Worm (Caenorhabditis elegans): Measurements from ENCODE around the gene rps-25.

rps-25 gene

DNA sequence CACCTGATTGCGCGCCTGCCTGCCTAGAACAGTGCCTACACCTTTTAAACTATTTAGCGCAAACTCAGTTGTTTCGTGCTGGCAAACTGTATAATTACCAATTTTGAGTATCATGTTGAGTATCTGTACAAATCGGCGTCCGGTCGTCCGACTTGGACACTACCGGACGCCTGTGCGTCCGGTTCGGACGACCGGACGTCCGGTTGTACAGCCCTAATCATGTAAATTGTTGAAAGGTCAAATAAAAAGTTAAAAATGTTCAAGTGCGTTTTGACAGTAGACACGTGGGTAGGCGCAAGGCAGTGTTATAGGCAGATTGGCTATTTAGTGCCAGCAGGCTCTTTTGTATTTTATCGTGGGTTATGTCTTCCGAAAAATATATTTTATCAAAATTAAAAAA lies 2.6 kb upstream of the rps-25 start:
- no peak for TF ChIP-seq unc-62 (GFP tag; optimal IDR thresholded peaks at IDR 0.05)

DNA sequence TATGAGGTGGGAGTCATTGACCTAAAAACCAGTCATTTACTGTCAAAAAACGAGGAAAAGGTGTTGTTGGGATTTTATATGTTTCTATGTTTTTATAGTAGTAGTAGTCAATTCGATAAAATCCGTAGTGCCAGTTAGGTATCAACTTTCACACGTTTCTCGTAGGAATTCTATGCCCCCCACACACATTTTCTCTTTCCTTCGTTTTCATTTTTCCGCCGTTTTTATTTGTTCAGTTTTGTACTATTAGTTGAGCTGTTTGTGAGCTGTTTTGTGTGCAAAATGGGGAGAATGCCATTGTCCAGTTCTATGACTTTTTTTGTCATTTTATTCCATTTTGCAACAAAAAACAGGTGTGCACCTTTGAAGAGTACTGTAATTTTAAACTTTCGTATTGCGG lies 1.3 kb upstream of the rps-25 start:
- no peak for TF ChIP-seq unc-62 (GFP tag; optimal IDR thresholded peaks at IDR 0.05)

DNA sequence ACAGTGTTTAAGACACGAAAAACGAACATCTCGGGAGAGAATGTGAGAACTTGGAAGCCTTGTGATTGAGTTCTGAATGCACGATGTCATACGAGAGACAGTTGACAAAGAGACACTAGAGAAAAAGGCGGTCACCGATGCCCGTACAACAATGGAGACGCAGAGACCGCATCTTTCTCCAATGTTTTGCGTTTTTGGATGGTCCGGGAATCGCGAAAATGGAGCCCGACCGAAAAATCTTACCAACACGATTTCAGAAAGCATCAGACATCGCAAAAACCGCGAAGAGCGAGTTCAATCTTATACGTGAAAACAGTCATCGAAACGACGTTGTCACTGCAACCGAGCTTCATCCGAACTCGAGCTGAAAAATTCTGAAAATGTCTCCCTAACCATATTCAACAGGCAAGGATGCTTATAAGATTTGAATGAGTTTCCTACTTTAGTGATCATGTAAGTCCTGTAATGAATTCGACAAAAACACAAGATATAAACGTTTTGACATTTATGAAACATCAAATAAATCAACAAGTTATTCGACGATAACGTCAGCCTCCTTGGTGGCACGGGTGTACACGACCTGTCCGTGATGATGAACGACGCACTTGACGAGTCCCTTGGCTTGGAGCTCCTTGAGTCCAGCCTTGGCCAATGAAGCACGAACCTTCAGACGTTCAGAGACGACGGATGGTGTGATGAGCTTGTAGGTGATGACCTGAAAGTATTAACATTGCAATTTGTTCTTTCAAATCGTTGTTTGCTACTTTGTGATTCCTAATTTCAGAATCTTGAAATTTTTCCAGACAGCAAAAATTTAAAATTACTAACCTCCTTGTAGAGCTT lies 582 bp downstream of the rps-25 start, which contains the start of gene inx-7:
TSS of gene inx-7 (minus strand) at position 37 of the 843 bp plus-strand sequence.
- no peak for TF ChIP-seq unc-62 (GFP tag; optimal IDR thresholded peaks at IDR 0.05)

DNA sequence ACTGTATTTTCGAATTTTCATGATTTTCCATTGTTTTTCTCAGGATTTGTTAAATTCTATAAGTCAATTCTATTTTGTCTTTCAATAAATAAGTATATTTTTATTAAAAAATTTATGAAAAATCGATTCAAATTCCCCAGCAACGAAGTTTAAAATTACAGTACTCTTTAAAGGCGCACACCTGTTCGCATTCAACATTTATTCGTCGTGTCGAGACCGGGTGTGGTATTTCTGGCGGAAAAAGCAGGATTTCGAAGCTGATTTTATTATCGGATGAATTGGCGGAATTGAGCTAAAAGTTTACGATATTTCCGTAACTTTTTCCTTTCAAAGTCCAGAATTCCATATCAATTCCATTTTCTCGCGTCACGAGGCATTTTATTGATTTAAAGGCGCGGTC lies 1.9 kb downstream of the rps-25 start:
- TF ChIP-seq unc-62 (GFP tag; optimal IDR thresholded peaks at IDR 0.05): no peak

DNA sequence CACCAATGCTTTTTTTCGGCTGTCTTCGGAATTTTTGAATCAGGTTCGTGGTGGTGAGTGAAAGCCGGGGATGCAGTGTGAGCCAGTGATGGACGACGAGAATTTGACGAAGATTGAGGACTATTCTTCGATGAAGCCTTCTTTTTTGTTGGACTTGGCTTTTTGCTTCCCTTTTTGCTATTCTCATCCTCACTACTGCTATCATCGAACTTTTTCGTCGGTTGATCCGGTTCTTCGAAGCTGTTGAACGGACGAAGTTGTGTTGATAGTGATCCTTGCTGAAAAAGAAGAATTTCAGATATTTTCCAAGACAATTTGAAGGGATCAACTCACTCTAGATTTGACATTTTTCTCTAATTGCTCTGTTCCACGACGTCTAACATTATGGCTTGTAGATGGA lies 3.2 kb downstream of the rps-25 start:
- TF ChIP-seq unc-62 (GFP tag; optimal IDR thresholded peaks at IDR 0.05): no peak

DNA sequence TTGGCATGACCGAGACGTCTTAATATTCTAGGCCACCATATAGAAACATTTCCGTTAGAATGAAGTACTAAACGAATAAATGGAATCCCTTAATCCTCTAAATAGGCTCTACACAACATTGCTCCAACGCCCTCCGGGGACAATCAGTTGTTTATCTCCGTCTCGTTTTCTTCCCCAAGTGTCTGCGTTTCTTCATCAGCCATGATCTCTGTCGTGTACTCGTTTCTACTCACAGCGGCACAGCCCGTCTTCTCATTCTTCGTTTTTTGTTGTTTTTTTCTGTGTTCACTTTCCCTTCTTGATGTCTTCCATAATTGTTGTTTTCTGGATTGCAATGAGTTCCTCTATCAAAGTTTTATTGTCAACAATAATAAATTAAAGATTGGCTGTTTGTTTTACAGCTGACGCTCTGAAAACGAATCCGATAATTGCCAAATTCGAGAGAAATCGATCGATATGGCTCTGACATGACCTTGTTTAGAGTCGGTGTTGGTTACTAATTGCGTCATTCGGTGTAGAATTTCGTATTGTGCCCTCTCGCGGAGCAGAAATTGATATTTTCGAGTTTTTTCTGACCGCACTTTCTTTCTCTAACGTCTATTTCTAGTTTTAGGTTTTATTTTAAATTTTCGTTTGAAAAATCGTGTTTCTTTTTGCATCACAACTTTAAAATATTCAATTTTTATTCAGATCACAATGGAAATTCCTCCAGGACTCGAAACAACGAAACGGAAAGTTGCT lies 6.0 kb downstream of the rps-25 start, which contains the start of gene pfkb-1.2:
TSS of gene pfkb-1.2 (plus strand) at position 691 of the 741 bp plus-strand sequence.
- no peak for TF ChIP-seq unc-62 (GFP tag; optimal IDR thresholded peaks at IDR 0.05)

DNA sequence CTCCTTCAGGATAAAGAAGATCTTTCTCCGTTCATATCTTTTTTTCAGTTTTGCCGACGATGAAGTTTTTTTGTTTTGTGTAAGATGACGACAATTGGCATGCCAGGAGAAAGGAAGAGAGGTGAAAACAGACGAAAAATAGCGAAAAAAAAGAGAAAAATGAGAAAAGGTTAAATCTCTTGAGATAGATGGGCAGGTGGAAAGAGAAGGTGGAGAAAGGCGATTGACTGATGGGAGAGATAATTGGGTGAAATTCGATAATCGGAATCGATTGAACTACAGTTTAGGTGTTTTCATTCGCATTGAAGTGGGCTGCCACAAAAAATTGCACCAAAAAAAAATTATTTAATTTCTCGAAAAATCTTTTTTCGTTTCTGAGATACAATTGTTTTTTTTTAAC lies 6.8 kb downstream of the rps-25 start:
- no peak for TF ChIP-seq unc-62 (GFP tag; optimal IDR thresholded peaks at IDR 0.05)

DNA sequence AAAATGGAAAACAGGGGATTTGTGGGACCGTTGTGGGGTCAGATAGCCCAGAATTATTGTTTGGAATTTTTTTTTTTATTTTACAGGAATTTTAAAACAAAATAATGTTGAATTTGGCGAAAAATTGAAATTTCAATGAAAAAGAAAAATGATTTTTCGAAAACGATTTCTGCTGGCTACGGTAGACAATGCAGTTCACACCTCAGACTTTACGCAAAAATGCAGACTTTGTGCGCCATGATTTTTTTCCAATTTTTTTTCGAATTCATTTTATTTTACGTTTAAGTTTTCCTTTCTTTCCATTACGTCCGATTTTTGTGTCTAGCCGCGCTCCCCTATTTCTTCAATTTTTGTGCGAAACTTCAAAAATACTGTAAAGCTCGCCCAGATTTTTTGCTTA lies 7.5 kb downstream of the rps-25 start:
- TF ChIP-seq unc-62 (GFP tag; optimal IDR thresholded peaks at IDR 0.05): no peak

DNA sequence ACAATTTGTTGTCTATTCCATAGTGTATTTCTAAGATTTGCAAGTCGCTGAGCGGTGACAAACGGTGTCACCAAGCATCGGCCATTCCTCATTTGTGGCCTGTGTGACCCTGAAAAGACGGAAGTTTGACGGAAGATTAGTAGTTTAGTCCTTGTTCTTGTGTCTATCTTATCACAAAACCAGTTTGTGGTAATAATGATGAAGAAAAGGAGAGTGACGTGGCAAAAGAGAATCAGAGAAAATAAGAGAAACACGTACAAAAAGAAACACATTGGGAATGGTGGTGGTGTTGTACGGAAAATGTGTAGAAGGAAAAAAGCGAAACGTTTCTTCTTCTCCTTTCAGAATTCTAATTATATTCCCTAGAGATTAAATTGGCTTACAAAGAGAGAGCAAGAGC lies 8.3 kb downstream of the rps-25 start, which contains the start of gene mcu-1:
TSS of gene mcu-1 (minus strand) at position 109 of the 400 bp plus-strand sequence.
- no peak for TF ChIP-seq unc-62 (GFP tag; optimal IDR thresholded peaks at IDR 0.05)

DNA sequence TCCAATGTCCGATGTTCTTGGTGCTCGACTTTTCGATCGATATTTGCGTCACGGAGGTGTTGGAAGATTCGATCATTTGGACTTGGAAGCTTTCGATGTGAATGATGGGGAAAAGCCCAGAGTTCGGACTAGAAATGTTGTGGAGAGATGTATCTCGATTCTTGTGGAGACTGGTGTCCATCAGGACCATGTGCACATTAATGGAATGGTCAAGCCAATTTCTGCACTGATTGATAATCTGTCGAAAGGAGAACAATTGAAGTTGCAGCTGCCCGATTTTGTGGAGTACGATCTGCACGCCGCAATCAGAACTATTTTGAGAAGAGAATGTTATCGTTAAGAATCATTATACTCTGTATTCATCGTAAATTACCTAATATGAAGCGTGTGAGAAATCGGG lies 10.3 kb downstream of the rps-25 start:
- no peak for TF ChIP-seq unc-62 (GFP tag; optimal IDR thresholded peaks at IDR 0.05)

DNA sequence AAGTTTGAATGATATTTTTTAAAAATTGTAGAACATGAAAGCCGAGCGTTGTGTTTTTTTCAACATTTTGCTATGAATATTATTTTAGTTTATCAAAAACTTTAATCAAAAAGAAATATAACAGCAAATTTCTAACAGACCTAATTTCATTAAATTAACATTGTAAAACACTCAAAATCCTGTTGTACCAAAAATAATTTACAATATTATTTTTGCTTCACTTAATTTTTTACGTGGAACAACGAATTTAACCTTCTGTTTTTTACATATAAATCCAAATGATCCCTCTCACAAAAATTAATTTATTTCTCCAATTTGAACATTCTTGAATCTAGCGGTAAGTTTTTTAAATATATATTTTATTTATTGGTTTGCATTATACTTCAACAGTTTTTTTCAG lies 13.4 kb downstream of the rps-25 start, which contains the start of gene H32C10.1:
TSS of gene H32C10.1 (plus strand) at position 301 of the 400 bp plus-strand sequence.
- TF ChIP-seq unc-62 (GFP tag; optimal IDR thresholded peaks at IDR 0.05): no peak

DNA sequence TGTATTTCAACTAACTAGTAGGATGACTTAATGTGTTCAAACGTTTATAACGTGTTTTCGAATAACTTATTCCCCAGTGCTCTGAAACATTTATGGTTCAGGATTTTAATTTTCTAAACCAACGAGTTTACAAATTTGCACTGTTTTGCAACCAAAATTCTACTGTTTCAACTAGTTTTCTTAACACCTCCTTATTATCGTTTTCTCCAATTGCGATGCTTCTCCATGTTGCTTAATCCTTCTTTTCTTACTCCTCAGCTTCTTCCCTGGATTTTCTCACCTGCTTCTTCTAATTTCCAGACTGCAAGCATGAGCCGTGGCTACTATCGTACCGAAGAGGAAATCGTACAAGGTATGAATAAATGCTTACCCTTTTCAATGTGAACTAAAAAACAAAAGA lies 17.1 kb downstream of the rps-25 start, which contains the start of gene lin-33:
TSS of gene lin-33 (plus strand) at position 301 of the 400 bp plus-strand sequence.
- no peak for TF ChIP-seq unc-62 (GFP tag; optimal IDR thresholded peaks at IDR 0.05)

DNA sequence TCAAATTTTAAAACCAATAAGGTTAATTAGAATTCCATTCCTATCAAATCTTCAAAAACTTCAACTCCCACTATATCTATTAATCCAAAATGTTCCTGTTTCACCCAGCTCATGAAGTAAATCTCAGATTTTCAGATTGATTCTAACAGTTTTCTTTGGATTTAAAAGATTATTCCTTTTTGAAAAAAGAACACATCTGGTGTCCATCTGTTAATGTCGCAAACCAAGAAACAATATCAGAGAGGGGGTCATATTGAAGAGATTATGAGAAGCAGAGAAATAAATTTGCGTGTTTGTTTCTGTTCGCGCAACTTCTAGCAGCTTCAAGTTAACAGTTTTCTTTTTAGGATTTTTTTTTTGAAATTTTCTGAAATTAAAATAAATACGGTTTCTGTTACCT lies 18.4 kb downstream of the rps-25 start:
- TF ChIP-seq unc-62 (GFP tag; optimal IDR thresholded peaks at IDR 0.05): no peak

DNA sequence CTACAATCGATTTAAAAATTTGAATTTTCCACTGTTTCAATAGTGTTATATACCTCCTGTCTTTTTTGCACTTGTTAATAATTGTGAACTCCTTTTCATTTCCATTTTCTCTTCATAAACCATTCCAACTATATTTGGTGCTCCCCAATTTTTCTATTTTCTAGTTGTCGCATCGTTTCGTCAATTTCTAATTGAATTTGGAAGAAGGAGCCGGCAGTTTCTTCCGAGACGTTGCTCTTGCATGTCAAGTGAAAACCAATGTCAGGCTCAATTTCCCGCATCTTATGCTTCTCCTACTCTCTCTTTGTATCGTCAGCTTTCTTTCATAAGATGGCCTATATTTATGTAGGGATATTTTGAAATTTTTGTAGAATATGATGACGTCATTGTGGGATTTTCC lies 19.6 kb downstream of the rps-25 start:
- TF ChIP-seq unc-62 (GFP tag; optimal IDR thresholded peaks at IDR 0.05): no peak

DNA sequence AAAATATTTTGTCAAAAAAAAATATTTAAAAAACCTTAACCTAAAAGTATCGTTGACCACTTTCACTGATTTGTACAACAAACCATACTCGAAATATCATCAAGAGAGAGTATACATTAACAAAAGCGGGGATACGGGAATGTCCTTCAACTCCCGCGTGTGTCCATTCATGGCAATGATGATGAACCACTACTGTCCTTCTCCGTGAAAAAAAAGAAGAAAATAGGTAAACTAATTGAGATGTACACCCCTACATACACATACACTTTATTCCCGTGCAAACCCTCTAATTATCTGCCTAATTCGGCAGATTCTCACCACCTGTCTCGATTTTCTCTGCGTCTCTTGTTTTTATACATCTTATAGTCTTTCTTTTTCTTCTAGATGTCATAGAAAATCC lies 20.8 kb downstream of the rps-25 start:
- TF ChIP-seq unc-62 (GFP tag; optimal IDR thresholded peaks at IDR 0.05): no peak

DNA sequence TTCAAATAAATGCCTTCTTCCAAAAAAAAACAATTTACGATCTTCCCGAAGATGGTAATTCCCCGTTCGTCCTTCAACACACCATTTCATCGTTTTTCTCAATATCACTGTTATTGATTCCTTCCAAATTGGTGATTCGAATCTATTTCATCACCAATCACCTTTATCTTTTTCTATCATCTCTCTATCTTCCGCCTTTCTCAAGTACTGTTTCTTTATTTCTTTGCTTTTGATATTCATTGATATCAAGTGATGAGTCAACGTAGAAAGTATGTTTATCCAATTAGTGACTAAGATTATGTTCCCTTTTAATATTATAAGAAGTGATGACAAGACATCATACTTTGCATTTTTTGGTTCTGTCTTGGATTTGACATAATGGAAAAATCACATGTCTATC lies 23.2 kb downstream of the rps-25 start:
- TF ChIP-seq unc-62 (GFP tag; optimal IDR thresholded peaks at IDR 0.05): no peak

DNA sequence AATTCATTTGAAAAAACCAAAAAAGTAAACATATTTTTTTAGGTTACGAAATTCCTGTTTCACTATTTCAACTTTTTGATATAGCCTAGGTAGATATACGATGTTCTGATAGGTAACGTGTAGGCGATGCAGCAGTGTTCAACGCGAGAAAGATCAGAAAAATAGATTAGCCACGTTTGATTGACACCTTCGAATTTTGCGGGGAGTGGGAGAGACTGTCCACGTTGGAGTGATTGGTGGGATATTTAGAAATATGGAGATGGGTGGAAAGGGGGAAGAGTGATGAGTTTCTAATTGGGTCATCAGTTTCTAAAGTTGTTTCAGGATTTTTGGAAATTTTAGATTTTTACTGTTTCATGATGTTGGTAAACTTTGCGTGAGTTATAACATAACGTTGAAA lies 24.3 kb downstream of the rps-25 start:
- no peak for TF ChIP-seq unc-62 (GFP tag; optimal IDR thresholded peaks at IDR 0.05)
